Worm (Caenorhabditis elegans): Measurements from ENCODE around the gene T26H5.14.

Gene T26H5.14

DNA sequence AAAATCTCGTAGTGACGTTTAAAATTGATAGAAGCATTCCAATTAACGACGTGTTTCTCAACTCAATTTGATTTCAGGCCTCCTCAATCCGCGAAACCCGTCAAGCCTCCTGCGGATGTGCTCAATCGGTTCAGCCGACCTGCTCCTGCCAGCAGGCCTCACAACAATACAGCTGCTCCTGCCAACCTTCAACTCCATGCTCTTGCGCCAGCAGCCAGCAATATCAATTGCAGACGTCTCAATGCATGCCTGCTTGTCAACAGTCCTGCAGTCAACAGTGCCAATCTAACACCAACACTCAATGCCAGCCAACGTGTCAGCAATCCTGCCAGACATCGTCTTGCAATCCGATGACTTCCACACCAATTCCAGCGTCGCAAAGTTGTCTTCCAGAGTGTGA is 17.1 kb downstream of the T26H5.14 start:
- TF ChIP-seq him-1 (tag; optimal IDR thresholded peaks at IDR 0.05) (no peak), W03F9.2 (tag; optimal IDR thresholded peaks at IDR 0.05) (no peak), dao-5 (tag; optimal IDR thresholded peaks at IDR 0.05) (no peak)

DNA sequence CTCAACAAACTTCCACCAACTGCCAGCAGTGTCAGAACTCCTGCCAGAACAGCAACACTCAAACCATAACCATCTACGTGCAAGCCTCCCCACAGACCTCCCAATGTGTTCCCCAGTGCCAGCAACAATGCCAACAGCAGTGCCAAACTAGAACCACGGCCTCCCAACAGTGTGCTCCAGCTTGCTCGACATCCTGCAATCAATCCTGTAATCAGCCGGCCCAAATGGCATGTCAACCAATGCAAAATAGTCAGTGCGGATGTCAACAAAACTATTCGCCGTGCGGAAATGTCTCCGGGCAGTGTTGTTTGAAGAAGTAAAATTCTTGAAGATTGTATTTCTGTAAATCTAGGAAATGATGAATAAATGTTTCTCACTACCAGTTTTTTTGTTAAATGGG is 17.8 kb downstream of the T26H5.14 start:
- TF ChIP-seq him-1 (tag; optimal IDR thresholded peaks at IDR 0.05) (no peak), dao-5 (tag; optimal IDR thresholded peaks at IDR 0.05) (no peak), W03F9.2 (tag; optimal IDR thresholded peaks at IDR 0.05) (no peak)

DNA sequence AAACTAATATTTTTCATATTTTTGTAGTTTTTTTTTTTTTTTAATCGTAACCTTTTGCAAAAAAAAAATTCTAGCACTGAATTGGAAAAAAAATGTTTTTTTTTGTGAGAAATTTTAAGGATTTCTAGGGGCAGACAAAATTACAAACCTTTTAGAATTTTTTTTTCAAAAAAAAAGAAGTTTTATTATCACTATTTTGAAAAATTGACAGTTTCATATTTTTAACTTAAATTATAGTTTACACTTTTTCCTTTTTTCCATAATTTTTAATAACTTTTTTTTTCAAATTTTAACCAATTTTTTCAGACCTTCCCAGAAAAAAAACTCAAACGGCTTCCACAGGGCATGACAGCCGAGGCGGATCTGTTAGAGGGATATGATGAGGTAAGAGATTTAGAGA is 22.1 kb downstream of the T26H5.14 start, which contains the start of gene dpf-1:
dpf-1 (plus strand) TSS at position 301 of the 400 bp plus-strand sequence.
- no peak for TF ChIP-seq dao-5 (tag; optimal IDR thresholded peaks at IDR 0.05)
- TF ChIP-seq him-1 (tag; optimal IDR thresholded peaks at IDR 0.05) = no peak
- TF ChIP-seq W03F9.2 (tag; optimal IDR thresholded peaks at IDR 0.05) = no peak

DNA sequence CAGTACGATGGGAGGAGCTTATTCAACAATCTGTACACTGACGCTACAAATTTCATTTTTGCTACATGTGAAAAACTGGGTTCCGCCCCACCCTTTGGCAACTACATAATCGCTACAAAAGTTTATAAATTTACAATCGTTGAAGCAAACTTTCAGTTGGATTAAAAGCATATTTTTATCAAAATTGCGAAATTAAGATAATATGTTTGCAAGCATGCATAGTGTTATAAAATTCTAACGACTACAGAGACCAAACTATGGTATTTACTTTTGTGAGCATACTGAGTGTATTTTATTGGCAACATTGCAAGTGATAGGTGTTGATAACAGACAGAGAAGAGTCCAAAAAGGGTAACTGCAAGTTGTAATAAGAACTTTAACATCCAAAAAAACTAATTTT is 29.6 kb downstream of the T26H5.14 start, which contains the start of gene C06B8.2:
C06B8.2 (minus strand) TSS at position 153 of the 400 bp plus-strand sequence.
- TF ChIP-seq him-1 (tag; optimal IDR thresholded peaks at IDR 0.05) (no peak), W03F9.2 (tag; optimal IDR thresholded peaks at IDR 0.05) (no peak)

DNA sequence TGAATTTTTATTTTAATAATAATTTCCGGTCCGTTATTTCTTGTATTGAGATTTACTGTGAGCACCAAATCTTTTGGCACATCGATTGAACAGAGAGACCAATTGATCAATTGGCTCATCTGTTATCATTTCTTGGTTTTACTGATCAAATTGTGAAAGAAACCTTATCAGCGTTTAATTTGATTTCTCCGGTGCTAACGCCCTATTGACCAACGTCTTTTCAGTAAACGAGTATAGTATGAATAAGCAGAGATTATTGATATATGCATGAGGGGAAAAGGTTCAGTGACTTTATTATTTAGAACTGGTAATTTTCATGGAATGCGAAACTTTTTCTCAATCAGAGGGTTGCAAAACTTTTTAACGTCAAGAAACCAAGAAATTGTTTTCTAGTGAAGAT is 30.1 kb downstream of the T26H5.14 start:
- TF ChIP-seq W03F9.2 (tag; optimal IDR thresholded peaks at IDR 0.05) (no peak), him-1 (tag; optimal IDR thresholded peaks at IDR 0.05) (no peak), dao-5 (tag; optimal IDR thresholded peaks at IDR 0.05) (no peak)

DNA sequence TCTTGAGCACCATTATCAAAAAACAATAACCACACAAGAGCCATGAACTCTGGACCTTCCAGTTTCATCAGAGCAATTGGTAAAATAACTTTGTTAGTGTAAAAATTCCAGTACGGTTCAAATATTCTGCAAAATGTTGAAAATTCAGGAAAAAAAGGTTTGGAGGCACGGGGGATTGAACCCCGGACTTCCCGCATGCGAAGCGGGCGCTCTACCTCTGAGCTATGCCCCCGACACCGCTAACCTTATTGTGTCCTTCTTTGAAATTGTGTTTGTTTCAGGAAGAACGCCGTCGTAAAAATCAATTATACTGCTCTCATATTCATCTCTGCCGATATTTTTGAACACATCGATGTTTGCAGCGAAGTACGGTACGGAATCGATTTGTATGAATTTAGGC is 30.9 kb downstream of the T26H5.14 start:
- TF ChIP-seq W03F9.2 (tag; optimal IDR thresholded peaks at IDR 0.05) = no peak
- TF ChIP-seq dao-5 (tag; optimal IDR thresholded peaks at IDR 0.05) = no peak
- TF ChIP-seq him-1 (tag; optimal IDR thresholded peaks at IDR 0.05) = no peak

DNA sequence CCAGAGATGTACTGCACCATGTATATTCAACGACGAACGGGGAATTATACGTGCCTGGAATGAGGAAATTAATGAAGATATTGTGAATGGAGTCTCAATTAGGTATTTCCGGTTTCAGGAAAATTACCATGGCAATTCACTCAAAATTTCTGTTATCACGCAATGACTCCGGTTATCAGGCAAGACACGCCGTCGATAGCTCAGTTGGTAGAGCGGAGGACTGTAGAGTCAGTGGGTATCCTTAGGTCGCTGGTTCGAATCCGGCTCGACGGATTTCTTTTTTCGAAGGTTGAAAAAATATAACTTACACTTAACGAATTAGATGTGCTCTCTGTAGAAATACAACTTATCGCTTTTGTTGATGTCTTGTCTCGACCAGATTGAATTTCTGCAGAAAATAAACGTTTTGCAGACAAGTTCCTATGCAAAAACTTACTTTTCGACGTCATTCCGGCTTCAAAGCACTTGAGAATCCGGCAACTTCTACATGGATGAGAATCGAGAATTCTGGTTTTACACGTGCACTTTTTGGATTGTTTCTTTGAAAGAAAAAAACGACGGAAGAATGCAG is 31.6 kb downstream of the T26H5.14 start:
- no peak for TF ChIP-seq W03F9.2 (tag; optimal IDR thresholded peaks at IDR 0.05)
- TF ChIP-seq dao-5 (tag; optimal IDR thresholded peaks at IDR 0.05) = no peak
- TF ChIP-seq him-1 (tag; optimal IDR thresholded peaks at IDR 0.05) = no peak

DNA sequence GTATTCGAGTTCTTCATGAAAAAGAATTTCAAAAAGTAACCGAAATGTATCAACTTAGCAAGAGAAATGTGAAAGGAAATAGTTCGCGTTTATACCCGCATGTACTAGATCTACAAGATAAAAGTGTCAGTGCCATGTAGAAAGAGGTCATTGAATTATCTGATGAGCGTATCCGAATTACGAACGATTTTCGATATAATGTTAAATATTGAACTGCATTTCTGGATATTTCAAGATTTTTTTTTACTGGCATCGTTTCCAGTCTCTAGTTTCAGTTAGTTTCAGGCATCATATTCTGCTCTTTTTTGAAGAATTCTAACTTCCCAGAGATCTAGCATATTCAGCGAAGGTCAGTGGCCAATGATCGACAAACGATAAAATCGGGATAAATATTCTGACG is 32.4 kb downstream of the T26H5.14 start, which contains the start of gene nhr-150:
nhr-150 (minus strand) TSS at position 92 of the 400 bp plus-strand sequence.
- TF ChIP-seq dao-5 (tag; optimal IDR thresholded peaks at IDR 0.05) (no peak), W03F9.2 (tag; optimal IDR thresholded peaks at IDR 0.05) (no peak), him-1 (tag; optimal IDR thresholded peaks at IDR 0.05) (no peak)

DNA sequence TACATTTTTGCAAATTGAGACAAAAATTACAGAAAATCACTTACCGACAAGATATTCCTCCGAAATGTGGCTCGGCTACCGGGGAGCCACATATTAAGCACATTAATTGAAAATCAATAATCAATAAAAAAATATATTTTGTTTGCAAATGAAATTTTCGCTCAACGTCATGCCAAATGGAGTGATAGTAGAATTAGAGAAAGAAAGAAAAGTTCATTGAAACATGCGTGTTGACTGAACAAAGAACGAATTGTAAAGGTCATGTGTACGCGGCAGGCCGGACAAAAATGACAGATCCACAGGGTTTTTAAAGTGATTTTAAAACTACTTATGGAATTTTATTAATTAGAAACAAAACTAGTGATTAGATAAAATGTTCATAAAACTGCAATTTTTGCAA is 34.6 kb downstream of the T26H5.14 start:
- TF ChIP-seq dao-5 (tag; optimal IDR thresholded peaks at IDR 0.05) = no peak

DNA sequence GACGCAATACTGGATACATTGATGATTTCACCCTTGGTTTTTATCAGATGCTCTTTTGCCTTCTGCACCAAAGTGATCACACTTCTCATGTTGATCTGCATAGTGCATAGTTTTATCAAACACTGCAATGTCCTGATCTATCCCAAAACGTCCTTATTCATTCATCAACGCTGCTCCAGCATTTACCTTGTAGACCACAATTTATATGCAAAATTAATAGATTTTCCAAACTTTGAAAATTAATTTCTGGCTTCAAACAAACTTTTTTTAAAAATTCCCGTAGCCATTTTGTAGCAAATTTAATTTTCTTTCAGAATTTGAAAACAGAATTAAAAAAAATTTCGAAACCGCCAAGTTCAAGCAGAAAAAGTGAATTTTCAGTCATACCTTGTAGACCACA is 35.6 kb downstream of the T26H5.14 start, which contains the start of gene C06B8.3:
C06B8.3 (minus strand) TSS at position 101 of the 400 bp plus-strand sequence.
- no peak for TF ChIP-seq him-1 (tag; optimal IDR thresholded peaks at IDR 0.05)
- TF ChIP-seq W03F9.2 (tag; optimal IDR thresholded peaks at IDR 0.05) = no peak
- no peak for TF ChIP-seq dao-5 (tag; optimal IDR thresholded peaks at IDR 0.05)

DNA sequence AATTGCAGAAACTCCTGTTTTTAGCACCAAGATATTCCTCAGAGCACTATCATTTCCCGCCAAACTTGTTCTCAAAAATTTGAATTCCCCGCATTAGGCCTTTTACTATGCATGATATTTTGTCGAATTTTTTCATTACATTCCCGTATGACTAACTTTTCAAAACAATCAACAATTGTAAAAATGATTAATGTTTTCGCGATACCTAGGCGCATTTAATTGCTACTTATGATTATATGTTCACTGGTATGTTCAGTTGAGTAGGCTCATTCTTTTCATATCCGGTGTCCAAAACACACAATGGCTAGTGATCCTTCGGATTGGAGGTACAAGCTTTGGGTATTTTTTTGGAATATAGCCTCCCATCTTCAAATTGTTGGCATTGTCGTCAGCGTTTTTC is 38.8 kb downstream of the T26H5.14 start, which contains the start of gene srw-21:
srw-21 (plus strand) TSS at position 301 of the 400 bp plus-strand sequence.
- TF ChIP-seq dao-5 (tag; optimal IDR thresholded peaks at IDR 0.05) (no peak), him-1 (tag; optimal IDR thresholded peaks at IDR 0.05) (no peak), W03F9.2 (tag; optimal IDR thresholded peaks at IDR 0.05) (no peak)

DNA sequence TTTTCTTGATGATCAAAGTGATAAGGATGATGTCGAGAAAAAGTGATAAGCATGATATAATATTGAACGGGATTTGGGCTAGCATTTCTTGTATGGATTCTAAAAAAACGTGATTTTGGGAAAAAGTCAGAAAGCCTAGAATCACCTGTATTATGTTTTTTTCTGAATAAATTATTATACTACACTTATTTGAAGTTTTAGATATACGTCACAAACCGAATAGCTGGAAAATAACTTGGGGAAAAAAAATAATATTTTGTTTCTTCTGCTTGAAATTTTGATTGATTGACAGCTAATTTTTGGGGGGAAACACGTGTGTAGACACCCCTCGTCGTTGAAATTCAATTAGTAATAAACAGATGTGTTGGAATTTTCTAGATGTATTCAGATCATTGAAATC is 43.6 kb downstream of the T26H5.14 start, which contains the start of gene str-264:
str-264 (minus strand) TSS at position 101 of the 400 bp plus-strand sequence.
- TF ChIP-seq him-1 (tag; optimal IDR thresholded peaks at IDR 0.05) (no peak), dao-5 (tag; optimal IDR thresholded peaks at IDR 0.05) (no peak), W03F9.2 (tag; optimal IDR thresholded peaks at IDR 0.05) (no peak)

DNA sequence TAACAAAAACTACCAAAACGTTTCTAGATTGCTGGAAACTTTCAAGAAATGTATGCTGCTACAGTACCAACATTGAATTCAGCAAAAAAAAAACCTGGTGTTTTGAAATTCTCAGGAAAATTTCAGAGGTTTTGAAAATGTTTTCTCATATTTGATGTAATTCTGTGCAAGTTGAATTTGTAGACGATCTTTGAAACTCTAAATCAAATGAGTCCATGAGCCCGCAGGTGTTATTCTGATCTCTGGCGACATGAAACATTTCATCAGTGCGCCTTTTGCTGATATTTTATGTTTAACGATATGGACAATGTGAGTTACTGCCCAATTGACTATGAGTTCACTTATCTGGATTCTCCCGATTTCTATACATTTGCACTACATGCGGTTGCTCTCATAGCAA is 44.7 kb downstream of the T26H5.14 start, which contains the start of gene srh-218:
srh-218 (plus strand) TSS at position 301 of the 400 bp plus-strand sequence.
- TF ChIP-seq dao-5 (tag; optimal IDR thresholded peaks at IDR 0.05) = no peak

DNA sequence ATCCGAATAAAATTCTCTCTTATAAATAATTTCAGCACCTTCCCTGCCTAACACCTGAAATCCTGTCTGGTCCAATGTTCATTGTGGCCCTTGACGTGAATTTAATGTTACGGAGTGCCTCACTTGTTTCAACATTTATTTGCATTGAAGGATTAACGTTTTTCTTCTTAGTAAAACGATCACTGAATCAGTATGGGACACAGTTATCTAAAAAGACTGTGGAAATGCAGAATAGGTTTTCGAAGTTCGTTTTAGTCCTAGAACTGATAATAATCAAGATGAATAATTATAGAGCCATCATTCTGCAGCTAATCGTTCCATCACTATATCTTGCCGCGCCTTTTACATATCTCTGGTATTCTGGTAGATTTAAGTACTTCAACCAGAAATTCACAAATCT is 46.2 kb downstream of the T26H5.14 start, which contains the start of gene srh-219:
srh-219 (plus strand) TSS at position 301 of the 400 bp plus-strand sequence.
- no peak for TF ChIP-seq W03F9.2 (tag; optimal IDR thresholded peaks at IDR 0.05)
- TF ChIP-seq dao-5 (tag; optimal IDR thresholded peaks at IDR 0.05) = no peak
- no peak for TF ChIP-seq him-1 (tag; optimal IDR thresholded peaks at IDR 0.05)

DNA sequence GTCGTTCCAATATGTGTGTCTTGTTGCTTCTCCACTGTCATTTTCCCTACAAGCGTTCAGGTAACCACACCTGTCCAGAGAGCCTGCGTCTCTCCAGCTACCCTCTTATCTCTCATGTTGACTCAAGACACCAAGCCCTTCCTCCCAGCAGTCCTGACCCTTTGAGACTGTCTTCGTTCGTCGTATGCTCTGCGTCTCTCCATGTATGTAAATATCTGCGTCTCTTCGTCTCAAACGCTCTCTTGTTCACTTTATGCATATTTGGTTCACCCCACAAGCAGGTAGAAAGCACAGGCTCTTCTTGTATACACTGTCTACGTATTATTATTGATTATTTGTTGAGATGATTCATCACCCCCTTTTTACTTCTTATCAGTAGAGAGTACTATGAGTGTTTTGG is 48.8 kb downstream of the T26H5.14 start:
- TF ChIP-seq W03F9.2 (tag; optimal IDR thresholded peaks at IDR 0.05) (no peak), him-1 (tag; optimal IDR thresholded peaks at IDR 0.05) (no peak)

Measured in whole organism, L4/young adult.